Worm (Caenorhabditis elegans) whole organism, mixed stage, embryonic: ENCODE data around the gene Y110A2AL.4.

Source experiments
- elt-3 ChIP-seq: fragments of 150-350 bp; optimal IDR thresholded peaks from 2 replicates; lab custom pipeline; 2014; ENCODE audit warnings: missing biosample characterization, missing genetic modification characterization
- pha-4 ChIP-seq: fragments of 150-350 bp; optimal IDR thresholded peaks from 2 replicates; lab custom pipeline; 2018; ENCODE audit warnings: missing biosample characterization, missing genetic modification reagents, missing genetic modification characterization
- unc-62 ChIP-seq: fragments of 150-350 bp; optimal IDR thresholded peaks from 2 replicates; lab custom pipeline; 2014; ENCODE audit warnings: missing biosample characterization, missing genetic modification reagents, missing genetic modification characterization

- TF ChIP-seq unc-62 (GFP tag; lab: Kevin White, UChicago) (no peak), elt-3 (no peak), pha-4 (tag; lab: Kevin White, UChicago) (no peak)
Observed at ce11 chrII:2871816-2872215, 32.7 kb downstream of the Y110A2AL.4 start, which contains the start of gene Y110A2AL.10.
